Fruit fly (Drosophila melanogaster): ENCODE results near the gene CG1316.

Gene CG1316

dm6 chr3L:4282627-4283026, 1.0 kb upstream of the CG1316 start, which contains the start of gene CG11583 (continued):
- TF ChIP-seq CG9797 (GFP tag; optimal IDR thresholded peaks at IDR 0.05) (peak; percentile 36), repo (GFP tag; optimal IDR thresholded peaks at IDR 0.05) (peak; percentile 14), Bteb2 (GFP tag; optimal IDR thresholded peaks at IDR 0.05) (peak; percentile 8), gfzf (GFP tag; optimal IDR thresholded peaks at IDR 0.05) (peak; percentile 32), grau (tag; optimal IDR thresholded peaks at IDR 0.05) (no peak), Hmx (GFP tag; optimal IDR thresholded peaks at IDR 0.05) (no peak), Dip3 (GFP tag; optimal IDR thresholded peaks at IDR 0.05) (peak; percentile 54), zf30C (GFP tag; optimal IDR thresholded peaks at IDR 0.05) (no peak), CG4282 (GFP tag; optimal IDR thresholded peaks at IDR 0.05) (peak; percentile 18), CkIIα-i1 (GFP tag; IDR thresholded peaks at IDR 0.05) (no peak), Opbp (GFP tag; IDR thresholded peaks at IDR 0.05; ENCODE audit: partially characterized antibody) (0 out of 3 replicates have a peak, but pooled peaks have one; percentile 14), CG2202 (tag; optimal IDR thresholded peaks at IDR 0.05) (no peak), trem (tag; optimal IDR thresholded peaks at IDR 0.05) (peak; percentile 5), kah (GFP tag; optimal IDR thresholded peaks at IDR 0.05) (no peak), CG3995 (GFP tag; optimal IDR thresholded peaks at IDR 0.05) (peak; percentile 51), Dp (GFP tag; optimal IDR thresholded peaks at IDR 0.05) (peak; percentile 74), CG12155 (GFP tag; optimal IDR thresholded peaks at IDR 0.05) (peak; percentile 43), NfI (GFP tag; optimal IDR thresholded peaks at IDR 0.05) (peak; percentile 52), CG6175 (GFP tag; IDR thresholded peaks at IDR 0.05) (0 out of 3 replicates have a peak, but pooled peaks have one; percentile 26), E2f2 (GFP tag; IDR thresholded peaks at IDR 0.05) (peak; percentile 81), en (GFP tag; optimal IDR thresholded peaks at IDR 0.05) (peak; percentile 4), HHEX (GFP tag; optimal IDR thresholded peaks at IDR 0.05) (peak; percentile 18), CG4617 (GFP tag; optimal IDR thresholded peaks at IDR 0.05; ENCODE audit: borderline replicate concordance) (peak; percentile 61), NC2α (GFP tag; optimal IDR thresholded peaks at IDR 0.05) (no peak), tx (GFP tag; optimal IDR thresholded peaks at IDR 0.05) (peak; percentile 20), psq (GFP tag; optimal IDR thresholded peaks at IDR 0.05) (peak; percentile 3), Ets97D (GFP tag; optimal IDR thresholded peaks at IDR 0.05) (peak; percentile 86), CG17186 (GFP tag; optimal IDR thresholded peaks at IDR 0.05) (peak; percentile 62), bbx (GFP tag; IDR thresholded peaks at IDR 0.05; ENCODE audit: partially characterized antibody) (0 out of 2 replicates have a peak, but pooled peaks have one; percentile 8), her (GFP tag; optimal IDR thresholded peaks at IDR 0.05) (peak; percentile 31), nerfin-1 (tag; optimal IDR thresholded peaks at IDR 0.05) (no peak), ap (GFP tag; IDR thresholded peaks at IDR 0.05) (no peak), sob (GFP tag; IDR thresholded peaks at IDR 0.05) (peak; percentile 70), Ets65A (GFP tag) (peak; percentile 70), vfl (GFP tag; optimal IDR thresholded peaks at IDR 0.05) (peak; percentile 47), CG33213 (GFP tag; optimal IDR thresholded peaks at IDR 0.05) (peak; percentile 39), YL-1 (GFP tag; optimal IDR thresholded peaks at IDR 0.05) (peak; percentile 88), CG3847 (GFP tag; IDR thresholded peaks at IDR 0.05) (peak; percentile 68), Side (GFP tag; optimal IDR thresholded peaks at IDR 0.05) (peak; percentile 55), CG4424 (GFP tag; optimal IDR thresholded peaks at IDR 0.05) (peak; percentile 23), fd102C (GFP tag; optimal IDR thresholded peaks at IDR 0.05) (no peak), CG9932 (GFP tag; IDR thresholded peaks at IDR 0.05) (peak; percentile 61), crc (GFP tag; optimal IDR thresholded peaks at IDR 0.05) (peak; percentile 3), CG9876 (GFP tag; optimal IDR thresholded peaks at IDR 0.05) (peak; percentile 4), CG14710 (tag; optimal IDR thresholded peaks at IDR 0.05) (peak; percentile 49), Gug (GFP tag; IDR thresholded peaks at IDR 0.05) (0 out of 4 replicates have a peak, but pooled peaks have one; percentile 30), jumu (GFP tag; optimal IDR thresholded peaks at IDR 0.05) (peak; percentile 29), run (tag; optimal IDR thresholded peaks at IDR 0.05) (no peak), Max (GFP tag; optimal IDR thresholded peaks at IDR 0.05) (peak; percentile 98), Meics (GFP tag; optimal IDR thresholded peaks at IDR 0.05) (no peak), Xrp1 (GFP tag; IDR thresholded peaks at IDR 0.05) (peak; percentile 35; the same call in 1 of the 2 replicates), ftz-f1 (GFP tag; optimal IDR thresholded peaks at IDR 0.05) (peak; percentile 48)
